Worm (Caenorhabditis elegans) whole organism, L2 larva: ENCODE data around the gene F19H6.6.

Experiments
- F13H6.1 ChIP-seq: sonication (generic microtip); optimal IDR thresholded peaks from 2 replicates; lab custom pipeline; 2016; ENCODE audit warnings: missing genetic modification characterization, missing compliant biosample characterization
- R02D3.7 ChIP-seq: fragments of 150-350 bp; optimal IDR thresholded peaks from 2 replicates; lab custom pipeline; 2014; ENCODE audit warnings: missing biosample characterization, missing genetic modification characterization
- Y55F3AM.14 ChIP-seq: fragments of 200-800 bp; sonication (Bioruptor generic); optimal IDR thresholded peaks from 2 replicates; lab custom pipeline; 2018; ENCODE audit warnings: mild to moderate bottlenecking, missing genetic modification characterization, missing compliant biosample characterization
- alr-1 ChIP-seq: fragments of 150-350 bp; optimal IDR thresholded peaks from 2 replicates; lab custom pipeline; 2014; ENCODE audit warnings: missing biosample characterization, missing genetic modification characterization
- ama-1 ChIP-seq: fragments of 150-350 bp; optimal IDR thresholded peaks from 2 replicates; lab custom pipeline; 2018; ENCODE audit warnings: inconsistent platforms
- ceh-16 ChIP-seq: fragments of 150-350 bp; optimal IDR thresholded peaks from 2 replicates; lab custom pipeline; 2014; ENCODE audit warnings: missing biosample characterization, missing genetic modification characterization
- ceh-82 ChIP-seq: fragments of 150-350 bp; optimal IDR thresholded peaks from 2 replicates; lab custom pipeline; 2014; ENCODE audit warnings: missing biosample characterization, missing genetic modification characterization
- dmd-4 ChIP-seq: sonication (generic microtip); optimal IDR thresholded peaks from 2 replicates; lab custom pipeline; 2017; ENCODE audit warnings: missing biosample characterization, missing genetic modification characterization
- elt-1 ChIP-seq: fragments of 150-350 bp; optimal IDR thresholded peaks from 2 replicates; lab custom pipeline; 2014; ENCODE audit warnings: missing biosample characterization, missing genetic modification characterization
- elt-3 ChIP-seq: sonication (generic microtip); optimal IDR thresholded peaks from 2 replicates; lab custom pipeline; 2017; ENCODE audit warnings: missing biosample characterization, missing genetic modification characterization
- fos-1 ChIP-seq: fragments of 150-350 bp; optimal IDR thresholded peaks from 2 replicates; lab custom pipeline; 2014; ENCODE audit warnings: missing biosample characterization, missing genetic modification characterization
- gmeb-1 ChIP-seq: fragments of 150-350 bp; optimal IDR thresholded peaks from 2 replicates; lab custom pipeline; 2014; ENCODE audit warnings: missing biosample characterization, missing genetic modification characterization
- lin-11 ChIP-seq: fragments of 150-350 bp; sonication (generic microtip); optimal IDR thresholded peaks from 2 replicates; lab custom pipeline; 2014; ENCODE audit warnings: missing biosample characterization, missing genetic modification characterization, inconsistent platforms, mixed read lengths
- lin-13 ChIP-seq: fragments of 150-350 bp; optimal IDR thresholded peaks from 2 replicates; lab custom pipeline; 2014; ENCODE audit warnings: missing biosample characterization, missing genetic modification reagents, missing genetic modification characterization
- lin-39 ChIP-seq: fragments of 150-350 bp; optimal IDR thresholded peaks from 2 replicates; lab custom pipeline; 2014; ENCODE audit warnings: missing biosample characterization, missing genetic modification reagents, missing genetic modification characterization
- lsy-2 ChIP-seq, 2 experiments: fragments of 150-350 bp in 1 of 2; sonication (generic microtip) in 1 of 2; optimal IDR thresholded peaks; 2 replicates each; lab custom pipeline; 2014 to 2017; ENCODE audit warnings: missing biosample characterization in 2 of 2, missing genetic modification characterization in 2 of 2
- mbf-1 ChIP-seq: sonication (generic microtip); optimal IDR thresholded peaks from 2 replicates; lab custom pipeline; 2017; ENCODE audit warnings: missing biosample characterization, missing genetic modification characterization
- mdl-1 ChIP-seq, 2 experiments: fragments of 150-350 bp in 1 of 2; sonication (generic microtip) in 1 of 2; optimal IDR thresholded peaks; 2 replicates each; lab custom pipeline; 2017; ENCODE audit warnings: missing biosample characterization in 2 of 2, missing genetic modification characterization in 2 of 2
- nhr-10 ChIP-seq: sonication (generic microtip); optimal IDR thresholded peaks from 2 replicates; lab custom pipeline; 2017; ENCODE audit warnings: missing biosample characterization, missing genetic modification characterization
- nhr-11 ChIP-seq: fragments of 150-350 bp; optimal IDR thresholded peaks from 2 replicates; lab custom pipeline; 2014; ENCODE audit warnings: missing biosample characterization, missing genetic modification characterization
- nhr-129 ChIP-seq: fragments of 150-350 bp; optimal IDR thresholded peaks from 2 replicates; lab custom pipeline; 2014; ENCODE audit warnings: missing biosample characterization, missing genetic modification characterization
- nhr-21 ChIP-seq: fragments of 150-350 bp; optimal IDR thresholded peaks from 2 replicates; lab custom pipeline; 2014; ENCODE audit warnings: missing biosample characterization, missing genetic modification characterization
- nhr-237 ChIP-seq: fragments of 150-350 bp; optimal IDR thresholded peaks from 2 replicates; lab custom pipeline; 2014; ENCODE audit warnings: missing biosample characterization, missing genetic modification characterization
- nhr-25 ChIP-seq: fragments of 150-350 bp; sonication (generic microtip); optimal IDR thresholded peaks from 3 replicates; lab custom pipeline; 2014; ENCODE audit warnings: missing biosample characterization, missing genetic modification characterization
- nhr-6 ChIP-seq: fragments of 150-350 bp; optimal IDR thresholded peaks from 2 replicates; lab custom pipeline; 2014; ENCODE audit warnings: missing biosample characterization, missing genetic modification characterization
- nhr-77 ChIP-seq: fragments of 150-350 bp; optimal IDR thresholded peaks from 2 replicates; lab custom pipeline; 2014; ENCODE audit warnings: missing biosample characterization, missing genetic modification characterization
- peb-1 ChIP-seq: fragments of 150-350 bp; optimal IDR thresholded peaks from 2 replicates; lab custom pipeline; 2014; ENCODE audit warnings: missing biosample characterization, missing genetic modification characterization
- sem-4 ChIP-seq: fragments of 150-350 bp; optimal IDR thresholded peaks from 2 replicates; lab custom pipeline; 2014; ENCODE audit warnings: missing biosample characterization, missing genetic modification reagents, missing genetic modification characterization
- skn-1 ChIP-seq: sonication (generic microtip); optimal IDR thresholded peaks from 2 replicates; lab custom pipeline; 2017; ENCODE audit warnings: missing biosample characterization, missing genetic modification characterization
- sma-3 ChIP-seq: sonication (generic microtip); optimal IDR thresholded peaks from 2 replicates; lab custom pipeline; 2016; ENCODE audit warnings: missing genetic modification reagents, missing genetic modification characterization, missing compliant biosample characterization
- snpc-4 ChIP-seq: fragments of 150-350 bp; optimal IDR thresholded peaks from 2 replicates; lab custom pipeline; 2014; ENCODE audit warnings: missing biosample characterization, missing genetic modification characterization
- unc-39 ChIP-seq: fragments of 150-350 bp; optimal IDR thresholded peaks from 2 replicates; lab custom pipeline; 2014; ENCODE audit warnings: missing biosample characterization, missing genetic modification characterization
- zag-1 ChIP-seq: fragments of 150-350 bp; optimal IDR thresholded peaks from 2 replicates; lab custom pipeline; 2014; ENCODE audit warnings: missing biosample characterization, missing genetic modification characterization
- ztf-11 ChIP-seq: sonication (generic microtip); optimal IDR thresholded peaks from 2 replicates; lab custom pipeline; 2017; ENCODE audit warnings: missing biosample characterization, missing genetic modification characterization
- ztf-4 ChIP-seq: fragments of 150-350 bp; optimal IDR thresholded peaks from 2 replicates; lab custom pipeline; 2014; ENCODE audit warnings: missing biosample characterization, missing genetic modification characterization

F19H6.6 gene

ce11 chrX:12320737-12321136 lies 39.9 kb upstream of the F19H6.6 start, which contains the start of gene ceh-40:
Gene ceh-40, minus strand, starts transcription at chrX:12320777.
- TF ChIP-seq skn-1 (tag; lab: Kevin White, UChicago) = no peak
- no peak for TF ChIP-seq nhr-237 (tag; lab: Kevin White, UChicago)
- no peak for TF ChIP-seq lin-39 (tag; lab: Kevin White, UChicago)
- TF ChIP-seq nhr-129 (tag; lab: Kevin White, UChicago) = no peak
- no peak for TF ChIP-seq fos-1 (tag; lab: Kevin White, UChicago)
- TF ChIP-seq elt-3 (tag; lab: Kevin White, UChicago) = no peak
- TF ChIP-seq elt-1 (tag; lab: Kevin White, UChicago) = no peak
- no peak for TF ChIP-seq nhr-21 (tag; lab: Kevin White, UChicago)
- TF ChIP-seq lin-11 (tag; lab: Kevin White, UChicago) = no peak
- no peak for TF ChIP-seq ceh-16 (tag; lab: Kevin White, UChicago)
- TF ChIP-seq dmd-4 = no peak

DNA sequence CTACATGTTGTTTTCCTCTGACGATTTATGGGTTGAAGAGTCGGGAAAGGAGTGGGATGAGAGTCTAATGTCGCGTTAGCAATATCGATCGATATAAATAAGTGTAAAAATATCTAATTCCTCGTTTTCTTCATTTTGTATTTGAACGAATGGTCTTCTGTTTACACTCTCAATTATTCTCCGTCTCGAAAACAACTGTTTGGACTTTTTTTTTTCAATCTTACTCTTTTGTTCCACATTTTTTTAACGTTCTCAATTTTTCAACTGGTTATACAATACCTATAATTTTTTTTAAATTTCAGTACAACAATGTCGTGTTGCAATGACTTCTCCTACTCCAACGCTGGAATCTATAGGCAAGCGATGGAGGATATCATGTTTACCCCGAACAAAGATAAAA lies 39.3 kb upstream of the F19H6.6 start, which contains the start of gene F17A2.13:
Gene F17A2.13, plus strand, starts transcription at position 301 of the 400 bp plus-strand sequence.
- TF ChIP-seq nhr-77 (tag; lab: Kevin White, UChicago) (no peak), unc-39 (tag; lab: Kevin White, UChicago) (no peak), lin-13 (no peak), ceh-82 (tag; lab: Kevin White, UChicago) (no peak), nhr-10 (no peak), Y55F3AM.14 (GFP tag; lab: Kevin White, UChicago) (no peak), elt-1 (tag; lab: Kevin White, UChicago) (no peak), elt-3 (tag; lab: Kevin White, UChicago) (no peak), R02D3.7 (no peak), mdl-1 (tag; optimal IDR thresholded peaks at IDR 0.05; lab: Kevin White, UChicago) (no peak), ama-1 (lab: Kevin White, UChicago) (no peak), zag-1 (tag; lab: Kevin White, UChicago) (no peak), mbf-1 (no peak), lin-39 (tag; lab: Kevin White, UChicago) (no peak), snpc-4 (tag; lab: Kevin White, UChicago) (no peak)

DNA sequence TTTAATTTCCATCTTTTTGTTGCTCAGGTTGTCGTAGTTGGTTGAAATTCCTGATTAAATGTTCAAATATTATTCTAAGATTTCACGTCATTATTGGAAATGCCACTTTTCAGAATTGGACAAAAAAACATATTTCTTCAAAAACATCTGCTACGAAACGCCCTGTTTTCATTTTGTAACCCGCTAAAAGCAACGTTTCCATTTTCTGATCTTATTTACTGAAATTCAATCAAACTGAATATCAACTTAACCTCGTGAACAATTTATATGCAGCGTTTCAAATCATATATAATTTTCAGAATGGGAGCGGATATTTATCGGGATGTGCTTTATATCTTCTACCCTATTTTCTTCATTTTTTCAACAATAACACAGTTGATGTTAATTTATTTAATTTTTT lies 37.2 kb upstream of the F19H6.6 start, which contains the start of gene srd-40:
Gene srd-40, plus strand, starts transcription at position 301 of the 400 bp plus-strand sequence.
- TF ChIP-seq elt-1 (tag; lab: Kevin White, UChicago) = no peak
- TF ChIP-seq lin-13 = no peak
- TF ChIP-seq nhr-129 (tag; lab: Kevin White, UChicago) = no peak
- TF ChIP-seq ama-1 (lab: Kevin White, UChicago) = no peak
- TF ChIP-seq, all 48 proteins: peak for 0

- TF ChIP-seq ama-1 (lab: Kevin White, UChicago) (no peak), ztf-4 (tag; lab: Kevin White, UChicago) (no peak), F13H6.1 (tag; lab: Kevin White, UChicago) (no peak), nhr-11 (tag; lab: Kevin White, UChicago) (no peak), nhr-129 (tag; lab: Kevin White, UChicago) (no peak), ztf-11 (tag; lab: Kevin White, UChicago) (no peak), elt-1 (tag; lab: Kevin White, UChicago) (no peak), gmeb-1 (tag; lab: Kevin White, UChicago) (no peak), Y55F3AM.14 (GFP tag; lab: Kevin White, UChicago) (no peak), mbf-1 (no peak), elt-3 (tag; lab: Kevin White, UChicago) (no peak), ceh-16 (tag; lab: Kevin White, UChicago) (no peak), sma-3 (GFP tag; lab: Kevin White, UChicago) (no peak), snpc-4 (tag; lab: Kevin White, UChicago) (no peak)
These were observed 34.2 kb upstream of the F19H6.6 start, which contains the start of gene srd-41 for ce11 chrX:12326424-12326823. Gene srd-41, plus strand, starts transcription at chrX:12326724.

- TF ChIP-seq sem-4 (tag; lab: Kevin White, UChicago) (no peak), skn-1 (tag; lab: Kevin White, UChicago) (no peak), peb-1 (no peak), nhr-129 (tag; lab: Kevin White, UChicago) (no peak), nhr-10 (no peak), nhr-77 (tag; lab: Kevin White, UChicago) (no peak), nhr-25 (tag; lab: Kevin White, UChicago) (no peak), gmeb-1 (tag; lab: Kevin White, UChicago) (no peak), snpc-4 (tag; lab: Kevin White, UChicago) (no peak), lsy-2 (tag; optimal IDR thresholded peaks at IDR 0.05; lab: Kevin White, UChicago) (no peak), alr-1 (tag; lab: Kevin White, UChicago) (no peak), ztf-11 (tag; lab: Kevin White, UChicago) (no peak), unc-39 (tag; lab: Kevin White, UChicago) (no peak), lin-13 (no peak), nhr-6 (no peak)
These were observed 32.0 kb upstream of the F19H6.6 start, which contains the start of gene srd-45 for ce11 chrX:12328676-12329075. Gene srd-45, plus strand, starts transcription at chrX:12328976.
